Fruit fly (Drosophila melanogaster) whole organism, embryonic: Measurements from ENCODE around the gene Hrd3.

Experiments used
- Abd-B ChIP-seq: fragments of 200-800 bp; sonication (Bioruptor generic); optimal IDR thresholded peaks from 2 replicates; lab custom pipeline; 2018; ENCODE audit warnings: missing biosample characterization, mild to moderate bottlenecking, missing genetic modification characterization, moderate library complexity
- Atf3 ChIP-seq: fragments of 200-800 bp; sonication (Bioruptor generic); optimal IDR thresholded peaks from 3 replicates; lab custom pipeline; 2016; ENCODE audit warnings: missing biosample characterization, missing genetic modification characterization
- Atf6 ChIP-seq: fragments of 200-800 bp; sonication (Bioruptor generic); IDR thresholded peaks from 2 replicates; pipeline ENCODE4 v1.3.6; 2022; ENCODE audit warnings: missing biosample characterization, missing genetic modification characterization
- CG10274 ChIP-seq: fragments of 200-800 bp; sonication (Bioruptor generic); optimal IDR thresholded peaks from 3 replicates; lab custom pipeline; 2017; ENCODE audit warnings: missing biosample characterization, mild to moderate bottlenecking, missing genetic modification characterization
- CG10366 ChIP-seq: fragments of 200-800 bp; sonication (Bioruptor generic); IDR thresholded peaks from 2 replicates; pipeline ENCODE4 v1.3.6; 2022; ENCODE audit warnings: missing biosample characterization, missing genetic modification characterization
- CG10431 ChIP-seq: fragments of 200-800 bp; sonication (Bioruptor generic); optimal IDR thresholded peaks from 3 replicates; lab custom pipeline; 2018; ENCODE audit warnings: missing biosample characterization, mild to moderate bottlenecking, missing genetic modification characterization
- CG12104 ChIP-seq: fragments of 200-800 bp; sonication (Bioruptor generic); optimal IDR thresholded peaks from 3 replicates; lab custom pipeline; 2016; ENCODE audit warnings: missing biosample characterization, missing genetic modification characterization
- CG12155 ChIP-seq: fragments of 200-800 bp; sonication (Bioruptor generic); optimal IDR thresholded peaks from 3 replicates; lab custom pipeline; 2016; ENCODE audit warnings: missing biosample characterization, missing genetic modification characterization
- CG16863 ChIP-seq: fragments of 200-800 bp; sonication (Bioruptor generic); optimal IDR thresholded peaks from 3 replicates; lab custom pipeline; 2016; ENCODE audit warnings: missing biosample characterization, missing genetic modification characterization
- CG17361 ChIP-seq: fragments of 200-800 bp; sonication (Bioruptor generic); IDR thresholded peaks from 3 replicates; pipeline ENCODE4 v1.3.6; 2022; ENCODE audit warnings: missing biosample characterization, missing genetic modification characterization
- CG18619 ChIP-seq: fragments of 200-800 bp; sonication (Bioruptor generic); optimal IDR thresholded peaks from 3 replicates; lab custom pipeline; 2017; ENCODE audit warnings: missing biosample characterization, mild to moderate bottlenecking, missing genetic modification characterization
- CG2120 ChIP-seq: fragments of 200-800 bp; sonication (Bioruptor generic); optimal IDR thresholded peaks from 3 replicates; lab custom pipeline; 2016; ENCODE audit warnings: missing biosample characterization, missing genetic modification characterization
- CG33557 ChIP-seq: fragments of 200-800 bp; sonication (Bioruptor generic); optimal IDR thresholded peaks from 2 replicates; lab custom pipeline; 2019; ENCODE audit warnings: missing biosample characterization, mild to moderate bottlenecking, missing genetic modification characterization, moderate library complexity
- CG34422 ChIP-seq: fragments of 200-800 bp; sonication (Bioruptor generic); IDR thresholded peaks from 3 replicates; pipeline ENCODE4 v1.3.6; 2022; ENCODE audit warnings: missing biosample characterization, missing genetic modification characterization
- CG4360 ChIP-seq: fragments of 200-800 bp; sonication (Bioruptor generic); IDR thresholded peaks from 2 replicates; pipeline ENCODE4 v1.3.6; 2022; ENCODE audit warnings: missing biosample characterization, missing genetic modification characterization
- CG4424 ChIP-seq: fragments of 200-800 bp; sonication (Bioruptor generic); optimal IDR thresholded peaks from 3 replicates; lab custom pipeline; 2016; ENCODE audit warnings: missing biosample characterization, missing genetic modification characterization
- CG7357 ChIP-seq: fragments of 200-800 bp; sonication (Bioruptor generic); IDR thresholded peaks from 3 replicates; pipeline ENCODE4 v1.3.6; 2022; ENCODE audit warnings: missing biosample characterization, missing genetic modification characterization
- CG7745 ChIP-seq: fragments of 200-800 bp; sonication (Bioruptor generic); optimal IDR thresholded peaks from 2 replicates; lab custom pipeline; 2018; ENCODE audit warnings: missing biosample characterization, mild to moderate bottlenecking, missing genetic modification characterization, moderate library complexity
- CG7987 ChIP-seq: fragments of 200-800 bp; sonication (Bioruptor generic); optimal IDR thresholded peaks from 2 replicates; lab custom pipeline; 2018; ENCODE audit warnings: missing biosample characterization, mild to moderate bottlenecking, missing genetic modification characterization, moderate library complexity
- CG8281 ChIP-seq: fragments of 200-800 bp; sonication (Bioruptor generic); optimal IDR thresholded peaks from 2 replicates; lab custom pipeline; 2018; ENCODE audit warnings: missing biosample characterization, mild to moderate bottlenecking, missing genetic modification characterization, moderate library complexity
- Chrac-16 ChIP-seq: fragments of 200-800 bp; sonication (Bioruptor generic); optimal IDR thresholded peaks from 3 replicates; lab custom pipeline; 2016; ENCODE audit warnings: missing biosample characterization, missing genetic modification characterization
- Dp ChIP-seq: fragments of 200-800 bp; sonication (Bioruptor generic); optimal IDR thresholded peaks from 2 replicates; lab custom pipeline; 2018; ENCODE audit warnings: missing biosample characterization, mild to moderate bottlenecking, missing genetic modification characterization, moderate library complexity
- Gsc ChIP-seq: fragments of 200-800 bp; sonication (Bioruptor generic); IDR thresholded peaks from 2 replicates; pipeline ENCODE4 v1.3.6; 2022; ENCODE audit warnings: missing biosample characterization, missing genetic modification characterization
- Lhr ChIP-seq: fragments of 200-800 bp; sonication (Bioruptor generic); optimal IDR thresholded peaks from 3 replicates; lab custom pipeline; 2017; ENCODE audit warnings: mild to moderate bottlenecking, missing biosample characterization, missing genetic modification reagents, missing genetic modification characterization
- Lim3 ChIP-seq: fragments of 200-800 bp; sonication (Bioruptor generic); IDR thresholded peaks from 2 replicates; pipeline ENCODE4 v1.3.6; 2022; ENCODE audit warnings: missing biosample characterization, missing genetic modification characterization
- Mrtf ChIP-seq: fragments of 200-800 bp; sonication (Bioruptor generic); IDR thresholded peaks from 3 replicates; pipeline ENCODE4 v1.3.6; 2022; ENCODE audit warnings: missing biosample characterization, missing genetic modification characterization
- NfI ChIP-seq: fragments of 200-800 bp; sonication (Bioruptor generic); optimal IDR thresholded peaks from 3 replicates; lab custom pipeline; 2018; ENCODE audit warnings: missing biosample characterization, mild to moderate bottlenecking, missing genetic modification characterization, moderate library complexity
- PHDP ChIP-seq: fragments of 200-800 bp; sonication (Bioruptor generic); optimal IDR thresholded peaks from 3 replicates; lab custom pipeline; 2018; ENCODE audit warnings: missing biosample characterization, mild to moderate bottlenecking, missing genetic modification characterization, moderate library complexity
- Sox102F ChIP-seq: fragments of 200-800 bp; sonication (Bioruptor generic); optimal IDR thresholded peaks from 2 replicates; lab custom pipeline; 2018; ENCODE audit warnings: missing biosample characterization, mild to moderate bottlenecking, missing genetic modification characterization, moderate library complexity
- Xbp1 ChIP-seq: fragments of 200-800 bp; sonication (Bioruptor generic); optimal IDR thresholded peaks from 3 replicates; lab custom pipeline; 2016; ENCODE audit warnings: missing biosample characterization, mild to moderate bottlenecking, missing genetic modification characterization
- YL-1 ChIP-seq: fragments of 200-800 bp; sonication (Bioruptor generic); optimal IDR thresholded peaks from 3 replicates; lab custom pipeline; 2017; ENCODE audit warnings: missing biosample characterization, mild to moderate bottlenecking, missing genetic modification characterization
- amos ChIP-seq: fragments of 200-800 bp; sonication (Bioruptor generic); IDR thresholded peaks from 2 replicates; pipeline ENCODE4 v1.3.6; 2022; ENCODE audit warnings: missing biosample characterization, missing genetic modification characterization; ENCODE audit not compliant: partially characterized antibody
- crol ChIP-seq: fragments of 200-800 bp; sonication (Bioruptor generic); IDR thresholded peaks from 2 replicates; pipeline ENCODE4 v1.3.6; 2022; ENCODE audit warnings: missing biosample characterization, missing genetic modification characterization
- da ChIP-seq: fragments of 200-800 bp; sonication (Bioruptor generic); optimal IDR thresholded peaks from 2 replicates; lab custom pipeline; 2016; ENCODE audit warnings: missing biosample characterization, missing genetic modification characterization
- dysf ChIP-seq: fragments of 200-800 bp; sonication (Bioruptor generic); IDR thresholded peaks from 3 replicates; pipeline ENCODE4 v1.3.6; 2022; ENCODE audit warnings: missing biosample characterization, missing genetic modification characterization
- ems ChIP-seq: fragments of 200-800 bp; sonication (Bioruptor generic); optimal IDR thresholded peaks from 3 replicates; lab custom pipeline; 2016; ENCODE audit warnings: missing biosample characterization, missing genetic modification characterization
- eve ChIP-seq, 2 experiments: fragments of >200 bp; optimal IDR thresholded peaks; 2 replicates each; lab custom pipeline; 2017; ENCODE audit warnings: missing biosample characterization in 2 of 2, missing genetic modification characterization in 2 of 2
- fd64A ChIP-seq: fragments of 200-800 bp; sonication (Bioruptor generic); optimal IDR thresholded peaks from 3 replicates; lab custom pipeline; 2018; ENCODE audit warnings: missing biosample characterization, mild to moderate bottlenecking, missing genetic modification characterization
- kah ChIP-seq: fragments of 200-800 bp; sonication (Bioruptor generic); optimal IDR thresholded peaks from 2 replicates; lab custom pipeline; 2018; ENCODE audit warnings: missing biosample characterization, mild to moderate bottlenecking, missing genetic modification characterization
- ken ChIP-seq: fragments of 200-800 bp; sonication (Bioruptor generic); IDR thresholded peaks from 3 replicates; pipeline ENCODE4 v1.3.6; 2022; ENCODE audit warnings: missing biosample characterization, missing genetic modification characterization
- mld ChIP-seq: fragments of 200-800 bp; sonication (Bioruptor generic); IDR thresholded peaks from 3 replicates; pipeline ENCODE4 v1.3.6; 2022; ENCODE audit warnings: missing biosample characterization, missing genetic modification characterization; ENCODE audit not compliant: partially characterized antibody
- nerfin-2 ChIP-seq: fragments of 200-800 bp; sonication (Bioruptor generic); IDR thresholded peaks from 2 replicates; pipeline ENCODE4 v1.3.6; 2022; ENCODE audit warnings: missing biosample characterization, missing genetic modification characterization; ENCODE audit not compliant: partially characterized antibody
- nom ChIP-seq: fragments of 200-800 bp; sonication (Bioruptor generic); optimal IDR thresholded peaks from 2 replicates; lab custom pipeline; 2017; ENCODE audit warnings: missing biosample characterization, missing genetic modification characterization, mild to moderate bottlenecking, moderate library complexity, missing genetic modification reagents
- pros ChIP-seq: fragments of 200-800 bp; sonication (Bioruptor generic); optimal IDR thresholded peaks from 3 replicates; lab custom pipeline; 2019; ENCODE audit warnings: missing biosample characterization, mild to moderate bottlenecking, missing genetic modification characterization, moderate library complexity
- ranshi ChIP-seq: fragments of 200-800 bp; sonication (Bioruptor generic); IDR thresholded peaks from 2 replicates; pipeline ENCODE4 v1.3.6; 2022; ENCODE audit warnings: missing biosample characterization, missing genetic modification characterization
- sob ChIP-seq: fragments of 200-800 bp; sonication (Bioruptor generic); IDR thresholded peaks from 2 replicates; pipeline ENCODE4 v1.3.6; 2022; ENCODE audit warnings: missing biosample characterization, missing genetic modification characterization
- sqz ChIP-seq: fragments of 200-800 bp; sonication (Bioruptor generic); optimal IDR thresholded peaks from 3 replicates; lab custom pipeline; 2018; ENCODE audit warnings: missing biosample characterization, mild to moderate bottlenecking, missing genetic modification characterization
- ttk ChIP-seq: fragments of 200-800 bp; sonication (Bioruptor generic); IDR thresholded peaks from 2 replicates; pipeline ENCODE4 v2.1.2; 2022; ENCODE audit warnings: missing biosample characterization, missing genetic modification characterization
- twi ChIP-seq: fragments of 200-800 bp; optimal IDR thresholded peaks from 2 replicates; lab custom pipeline; 2019; ENCODE audit warnings: missing biosample characterization, mild to moderate bottlenecking, missing genetic modification characterization, moderate library complexity
- vvl ChIP-seq: fragments of 200-800 bp; sonication (Bioruptor generic); IDR thresholded peaks from 2 replicates; pipeline ENCODE4 v1.3.6; 2022; ENCODE audit warnings: missing biosample characterization, missing genetic modification characterization

Gene Hrd3

DNA sequence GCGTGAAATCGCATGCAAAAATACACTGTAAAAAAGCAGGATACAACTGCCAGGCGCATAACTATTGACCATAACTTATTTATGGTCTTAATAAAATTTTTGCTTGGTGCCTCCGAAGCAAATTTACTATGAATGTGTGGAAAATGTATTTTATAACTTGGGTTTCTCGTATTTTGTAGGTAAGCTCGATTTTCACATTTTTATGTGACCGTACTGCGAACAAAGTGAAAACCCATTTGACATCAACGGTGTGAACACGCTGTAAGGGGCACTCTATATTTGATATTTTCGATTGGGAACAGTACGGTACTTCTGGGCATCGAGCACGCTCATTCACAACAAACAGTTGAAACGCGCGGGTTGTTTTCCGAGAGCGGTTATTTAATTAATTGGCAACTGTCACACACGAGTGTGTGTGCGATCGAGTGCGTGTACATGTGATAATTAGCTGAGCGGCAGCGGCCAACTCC lies 23.1 kb upstream of the Hrd3 start, which contains the start of the genes Nup98-96 and mbc (continued):
- TF ChIP-seq CG4360 (peak; percentile 10; the same call in 1 of the 2 replicates), CG7987 (GFP tag; lab: Kevin White, UChicago) (peak; percentile 75), CG7357 (GFP tag; lab: Robert Waterston, UW) (peak; percentile 99), da (GFP tag; lab: Kevin White, UChicago) (peak; percentile 77), nerfin-2 (GFP tag; lab: Robert Waterston, UW) (peak; percentile 43; the same call in 1 of the 2 replicates), crol (GFP tag; lab: Robert Waterston, UW) (no peak), CG12155 (GFP tag; lab: Kevin White, UChicago) (peak; percentile 89), amos (GFP tag; lab: Robert Waterston, UW) (peak; percentile 39), sob (GFP tag; lab: Robert Waterston, UW) (peak; percentile 82), CG12104 (GFP tag; lab: Kevin White, UChicago) (peak; percentile 63), CG18619 (peak; percentile 81), Mrtf (peak; percentile 84), Gsc (GFP tag; lab: Robert Waterston, UW) (peak; percentile 62; the same call in 1 of the 2 replicates), ranshi (GFP tag; lab: Robert Waterston, UW) (peak; percentile 84), Abd-B (GFP tag; lab: Kevin White, UChicago) (peak; percentile 92), CG7745 (tag; lab: Kevin White, UChicago) (peak; percentile 95), vvl (peak; percentile 91), sqz (GFP tag; lab: Kevin White, UChicago) (peak; percentile 31), CG10366 (GFP tag; lab: Robert Waterston, UW) (peak; percentile 85), NfI (GFP tag; lab: Kevin White, UChicago) (peak; percentile 79), CG10431 (GFP tag; lab: Kevin White, UChicago) (no peak), ttk (GFP tag; lab: Robert Waterston, UW) (peak; percentile 82), Atf3 (GFP tag; lab: Kevin White, UChicago) (peak; percentile 89), Lim3 (GFP tag; lab: Robert Waterston, UW) (no peak; the same call in 1 of the 2 replicates), kah (peak; percentile 44), ems (peak; percentile 83), CG33557 (peak; percentile 63), mld (GFP tag; lab: Robert Waterston, UW) (no peak), Dp (GFP tag; lab: Kevin White, UChicago) (peak; percentile 49), CG16863 (GFP tag; lab: Kevin White, UChicago) (peak; percentile 89), CG4424 (GFP tag; lab: Kevin White, UChicago) (peak; percentile 86), Atf6 (peak; percentile 74), Xbp1 (peak; percentile 93), Sox102F (GFP tag; lab: Kevin White, UChicago) (peak; percentile 83), YL-1 (GFP tag; lab: Kevin White, UChicago) (peak; percentile 93), CG8281 (tag; lab: Kevin White, UChicago) (peak; percentile 50), CG10274 (GFP tag; lab: Kevin White, UChicago) (peak; percentile 2), CG2120 (peak; percentile 94), ken (GFP tag; lab: Robert Waterston, UW) (peak; percentile 83), CG34422 (GFP tag; lab: Robert Waterston, UW) (peak; percentile 86), fd64A (GFP tag; lab: Kevin White, UChicago) (no peak), dysf (GFP tag; lab: Robert Waterston, UW) (peak; percentile 89), PHDP (tag; lab: Kevin White, UChicago) (peak; percentile 80), eve (GFP tag; optimal IDR thresholded peaks at IDR 0.05; lab: Kevin White, UChicago) (peak in 1 of 2 experiments; percentile 12), nom (GFP tag; lab: Kevin White, UChicago) (peak; percentile 75), twi (tag; lab: Kevin White, UChicago) (peak; percentile 74), CG17361 (GFP tag; lab: Robert Waterston, UW) (peak; percentile 88), pros (GFP tag; lab: Kevin White, UChicago) (no peak), Lhr (peak; percentile 87), Chrac-16 (GFP tag; lab: Kevin White, UChicago) (peak; percentile 91)
